Fruit fly (Drosophila melanogaster): ENCODE data around the gene Nfs1.

Gene Nfs1

DNA sequence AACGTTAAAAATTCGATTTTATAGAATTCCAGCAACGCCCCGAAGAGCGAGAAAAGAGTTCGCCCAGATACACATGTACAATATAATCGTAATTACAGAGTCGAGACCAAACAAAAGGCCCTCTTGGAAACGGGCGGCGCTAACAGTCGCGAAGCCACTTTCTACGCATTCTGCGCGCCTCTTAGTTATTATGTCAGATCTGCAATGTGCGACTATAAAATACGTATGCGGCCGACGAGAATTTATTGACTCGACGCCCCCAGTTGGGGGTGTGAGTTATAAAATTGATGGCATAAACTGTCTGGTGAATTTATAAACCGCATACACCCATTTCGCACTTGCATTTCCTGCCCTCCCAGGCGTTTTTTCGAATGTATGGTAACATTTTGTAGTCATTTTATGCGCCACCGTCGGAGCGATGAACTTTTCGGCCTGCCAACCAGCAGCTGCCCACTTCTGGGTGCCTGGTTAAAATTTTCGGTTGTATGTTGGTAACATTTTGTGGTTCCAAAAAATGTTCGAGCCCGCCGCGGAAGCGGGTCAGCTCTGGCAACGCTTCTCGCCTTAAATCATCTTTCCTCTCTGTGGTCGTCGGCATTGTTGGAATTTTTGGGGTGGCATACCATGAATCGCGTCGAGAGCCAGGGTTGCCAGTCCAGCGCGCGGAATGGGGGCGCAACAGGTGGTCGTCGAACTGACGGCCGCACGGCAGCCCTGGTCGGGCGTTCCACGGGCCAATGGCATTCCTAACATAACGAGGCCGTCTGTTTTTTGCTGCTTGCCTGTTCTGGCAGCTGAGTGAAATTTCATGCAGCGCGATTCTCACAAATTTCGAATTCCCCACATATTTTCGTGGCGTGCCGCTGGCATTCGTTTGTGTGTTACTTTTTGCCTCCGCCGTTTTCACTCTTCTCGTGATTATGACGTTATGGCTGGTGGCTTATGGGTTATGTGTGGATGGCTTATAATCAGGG is 12.5 kb downstream of the Nfs1 start (continued):
- TF ChIP-seq hb (GFP tag; IDR thresholded peaks at IDR 0.05; ENCODE audit: partially characterized antibody) (no peak), fd102C (GFP tag; optimal IDR thresholded peaks at IDR 0.05) (peak; percentile 34), maf-S (GFP tag; optimal IDR thresholded peaks at IDR 0.05) (peak; percentile 71), kay (GFP tag; optimal IDR thresholded peaks at IDR 0.05) (peak; percentile 20), CG14441 (GFP tag; IDR thresholded peaks at IDR 0.05) (no peak), Usf (GFP tag; optimal IDR thresholded peaks at IDR 0.05) (peak; percentile 30), Xbp1 (GFP tag; optimal IDR thresholded peaks at IDR 0.05) (peak; percentile 77), CG11398 (GFP tag; optimal IDR thresholded peaks at IDR 0.05) (peak; percentile 57), phol (tag; optimal IDR thresholded peaks at IDR 0.05) (peak; percentile 58), CG14965 (GFP tag; optimal IDR thresholded peaks at IDR 0.05; ENCODE audit: borderline replicate concordance) (peak; percentile 13), emc (GFP tag; optimal IDR thresholded peaks at IDR 0.05) (peak; percentile 30), pros (GFP tag; optimal IDR thresholded peaks at IDR 0.05) (peak; percentile 72), CG8359 (GFP tag; optimal IDR thresholded peaks at IDR 0.05; ENCODE audit: borderline replicate concordance) (peak; percentile 35), CG1792 (GFP tag; optimal IDR thresholded peaks at IDR 0.05) (peak; percentile 51), CG18599 (GFP tag; optimal IDR thresholded peaks at IDR 0.05) (peak; percentile 94), ttk (GFP tag; IDR thresholded peaks at IDR 0.05) (no peak), GATAe (GFP tag; conservative IDR thresholded peaks at IDR 0.05) (no peak), CG12659 (GFP tag; optimal IDR thresholded peaks at IDR 0.05) (peak; percentile 74), sens (GFP tag) (peak; percentile 97), aop (GFP tag; IDR thresholded peaks at IDR 0.05) (no peak), CG14710 (tag; optimal IDR thresholded peaks at IDR 0.05) (peak; percentile 62), oc (tag; optimal IDR thresholded peaks at IDR 0.05) (peak; percentile 81), CG13123 (GFP tag; optimal IDR thresholded peaks at IDR 0.05) (no peak), CG7987 (GFP tag; optimal IDR thresholded peaks at IDR 0.05) (peak; percentile 27), CG3281 (GFP tag; optimal IDR thresholded peaks at IDR 0.05) (peak; percentile 62), CG10431 (GFP tag; optimal IDR thresholded peaks at IDR 0.05) (peak; percentile 51), CG13624 (GFP tag; optimal IDR thresholded peaks at IDR 0.05) (peak; percentile 88), cad (GFP tag; optimal IDR thresholded peaks at IDR 0.05) (peak; percentile 77), CG12769 (tag; optimal IDR thresholded peaks at IDR 0.05) (peak; percentile 98), CG18619 (GFP tag; optimal IDR thresholded peaks at IDR 0.05) (peak; percentile 60), CG18476 (GFP tag; optimal IDR thresholded peaks at IDR 0.05) (no peak)

DNA sequence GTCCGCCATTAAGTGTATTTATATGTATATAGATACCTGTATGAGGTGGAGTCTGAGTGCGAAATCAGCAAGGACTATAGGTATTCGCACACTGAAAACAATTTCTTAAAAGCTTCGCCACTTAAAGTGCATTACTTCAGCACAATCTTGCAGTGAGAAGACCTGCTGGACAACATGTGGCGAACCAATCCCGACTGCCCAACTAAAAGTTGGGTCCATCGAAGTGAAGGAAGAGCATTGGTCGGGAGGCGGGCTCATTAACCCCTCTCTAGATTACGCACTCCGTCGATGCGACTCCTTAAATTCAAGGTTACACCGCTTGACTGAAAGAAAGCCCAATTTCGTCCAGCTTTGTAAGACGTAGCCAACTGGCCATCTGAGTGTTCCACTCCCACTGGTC is 13.8 kb downstream of the Nfs1 start:
- TF ChIP-seq Abd-B (GFP tag; optimal IDR thresholded peaks at IDR 0.05) (no peak), E2f1 (GFP tag; IDR thresholded peaks at IDR 0.05) (no peak), CG9797 (GFP tag; optimal IDR thresholded peaks at IDR 0.05) (no peak), tna (GFP tag; IDR thresholded peaks at IDR 0.05; ENCODE audit: partially characterized antibody) (no peak), Xrp1 (GFP tag; IDR thresholded peaks at IDR 0.05) (no peak), ATbp (GFP tag; optimal IDR thresholded peaks at IDR 0.05) (no peak), CG17359 (tag; optimal IDR thresholded peaks at IDR 0.05) (no peak), D19A (tag; optimal IDR thresholded peaks at IDR 0.05) (no peak)

Data from whole organism, embryonic.